In genomic region chr2L:3802818-3803456, dm6 we compare ENCODE assay signal across 1 fruit fly cellular context.
TF ChIP-seq lines count a peak whose summit lies in the region.

No protein-coding gene starts in this region.

TF ChIP-seq in whole organism, embryonic, 481 proteins besides CTCF, POLR2A, EP300 and RAD21 (continued from another document and continues in another):
- TF ChIP-seq CG10959 (GFP tag; IDR thresholded peaks at IDR 0.05; lab: Robert Waterston, UW): no peak
- TF ChIP-seq Sry-β (GFP tag; optimal IDR thresholded peaks at IDR 0.05; lab: Kevin White, UChicago): peak; percentile 95
- TF ChIP-seq CG10274 (GFP tag; optimal IDR thresholded peaks at IDR 0.05; lab: Kevin White, UChicago): no peak
- peak; percentile 29 for TF ChIP-seq CG4328 (GFP tag; optimal IDR thresholded peaks at IDR 0.05; lab: Kevin White, UChicago)
- TF ChIP-seq CG34376 (GFP tag; optimal IDR thresholded peaks at IDR 0.05; lab: Kevin White, UChicago): peak; percentile 53
- no peak for TF ChIP-seq NC2α (GFP tag; optimal IDR thresholded peaks at IDR 0.05; lab: Kevin White, UChicago)
- peak; percentile 43 for TF ChIP-seq PHDP (tag; optimal IDR thresholded peaks at IDR 0.05; lab: Kevin White, UChicago)
- TF ChIP-seq so (GFP tag; IDR thresholded peaks at IDR 0.05; lab: Robert Waterston, UW): peak; percentile 41; the same call in 1 of the 3 replicates
- TF ChIP-seq Bdp1 (GFP tag; optimal IDR thresholded peaks at IDR 0.05; lab: Kevin White, UChicago): peak; percentile 20
- TF ChIP-seq CG14014 (GFP tag; IDR thresholded peaks at IDR 0.05; lab: Robert Waterston, UW): peak; percentile 75
- TF ChIP-seq CG1603 (tag; optimal IDR thresholded peaks at IDR 0.05; lab: Kevin White, UChicago): no peak
- peak; percentile 39 for TF ChIP-seq Six4 (GFP tag; optimal IDR thresholded peaks at IDR 0.05; lab: Kevin White, UChicago)
- TF ChIP-seq slbo (GFP tag; IDR thresholded peaks at IDR 0.05; lab: Robert Waterston, UW): peak; percentile 77
- TF ChIP-seq Med (GFP tag; lab: Kevin White, UChicago): peak; percentile 92
- peak; percentile 62; the same call in 2 of the 3 replicates for TF ChIP-seq zfh1 (GFP tag; IDR thresholded peaks at IDR 0.05; lab: Robert Waterston, UW)
- TF ChIP-seq repo (GFP tag; optimal IDR thresholded peaks at IDR 0.05; lab: Kevin White, UChicago): no peak
- no peak for TF ChIP-seq stwl (tag; optimal IDR thresholded peaks at IDR 0.05; lab: Kevin White, UChicago)
- TF ChIP-seq CG13775 (GFP tag; optimal IDR thresholded peaks at IDR 0.05; lab: Kevin White, UChicago): peak; percentile 71
- TF ChIP-seq maf-S (GFP tag; optimal IDR thresholded peaks at IDR 0.05; lab: Kevin White, UChicago): no peak
- peak; percentile 46 for TF ChIP-seq jumu (GFP tag; optimal IDR thresholded peaks at IDR 0.05; lab: Kevin White, UChicago)
- peak; percentile 30 for TF ChIP-seq ATbp (GFP tag; optimal IDR thresholded peaks at IDR 0.05; lab: Kevin White, UChicago)
- TF ChIP-seq sna (GFP tag; IDR thresholded peaks at IDR 0.05; lab: Robert Waterston, UW; ENCODE audit: partially characterized antibody): no peak
- TF ChIP-seq chm (GFP tag; IDR thresholded peaks at IDR 0.05; lab: Robert Waterston, UW): peak; percentile 52; the same call in 1 of the 2 replicates
- no peak for TF ChIP-seq gsb-n (tag; optimal IDR thresholded peaks at IDR 0.05; lab: Kevin White, UChicago)
- no peak for TF ChIP-seq sc (optimal IDR thresholded peaks at IDR 0.05; lab: Kevin White, UChicago)
- no peak for TF ChIP-seq sc (GFP tag; optimal IDR thresholded peaks at IDR 0.05; lab: Kevin White, UChicago)
- no peak for TF ChIP-seq odd (GFP tag; optimal IDR thresholded peaks at IDR 0.05; lab: Kevin White, UChicago)
- TF ChIP-seq Rfx (GFP tag; IDR thresholded peaks at IDR 0.05; lab: Robert Waterston, UW): peak; percentile 83
- no peak for TF ChIP-seq CG8089 (GFP tag; optimal IDR thresholded peaks at IDR 0.05; lab: Kevin White, UChicago)
- TF ChIP-seq CG12659 (GFP tag; optimal IDR thresholded peaks at IDR 0.05; lab: Kevin White, UChicago): peak; percentile 61
- TF ChIP-seq crol (GFP tag; IDR thresholded peaks at IDR 0.05; lab: Robert Waterston, UW): no peak
- peak; percentile 76 for TF ChIP-seq Ptx1 (GFP tag; IDR thresholded peaks at IDR 0.05; lab: Robert Waterston, UW)
- TF ChIP-seq bigmax (GFP tag; optimal IDR thresholded peaks at IDR 0.05; lab: Kevin White, UChicago): no peak
- TF ChIP-seq dm (GFP tag; optimal IDR thresholded peaks at IDR 0.05; lab: Kevin White, UChicago): no peak
- peak; percentile 84 for TF ChIP-seq CG8924 (tag; optimal IDR thresholded peaks at IDR 0.05; lab: Kevin White, UChicago)
- no peak for TF ChIP-seq Side (GFP tag; optimal IDR thresholded peaks at IDR 0.05; lab: Kevin White, UChicago)
- no peak for TF ChIP-seq ac (GFP tag; optimal IDR thresholded peaks at IDR 0.05; lab: Kevin White, UChicago)
- 0 out of 2 replicates have a peak, but pooled peaks have one; percentile 19 for TF ChIP-seq Awh (GFP tag; IDR thresholded peaks at IDR 0.05; lab: Robert Waterston, UW)
- peak; percentile 67 for TF ChIP-seq CG12104 (GFP tag; optimal IDR thresholded peaks at IDR 0.05; lab: Kevin White, UChicago)
- TF ChIP-seq salm (tag; optimal IDR thresholded peaks at IDR 0.05; lab: Kevin White, UChicago): peak; percentile 71
- no peak for TF ChIP-seq Optix (GFP tag; IDR thresholded peaks at IDR 0.05; lab: Robert Waterston, UW)
- TF ChIP-seq aop (GFP tag; IDR thresholded peaks at IDR 0.05; lab: Robert Waterston, UW): no peak
- TF ChIP-seq klu (GFP tag; IDR thresholded peaks at IDR 0.05; lab: Robert Waterston, UW): peak; percentile 13; the same call in 1 of the 2 replicates
- peak; percentile 80 for TF ChIP-seq Fer3 (tag; optimal IDR thresholded peaks at IDR 0.05; lab: Kevin White, UChicago)
- peak; percentile 23 for TF ChIP-seq CHES-1-like (GFP tag; optimal IDR thresholded peaks at IDR 0.05; lab: Kevin White, UChicago)
- peak; percentile 56; the same call in 2 of the 3 replicates for TF ChIP-seq knrl (GFP tag; IDR thresholded peaks at IDR 0.05; lab: Robert Waterston, UW; ENCODE audit: partially characterized antibody)
- TF ChIP-seq pum (GFP tag; optimal IDR thresholded peaks at IDR 0.05; lab: Kevin White, UChicago): peak; percentile 25
- peak; percentile 44 for TF ChIP-seq Abd-B (GFP tag; optimal IDR thresholded peaks at IDR 0.05; lab: Kevin White, UChicago)
- TF ChIP-seq CG32532 (GFP tag; IDR thresholded peaks at IDR 0.05; lab: Robert Waterston, UW): peak; percentile 75; the same call in 1 of the 2 replicates
- peak; percentile 36; the same call in 1 of the 3 replicates for TF ChIP-seq B-H1 (GFP tag; IDR thresholded peaks at IDR 0.05; lab: Robert Waterston, UW)
- TF ChIP-seq gsb (GFP tag; IDR thresholded peaks at IDR 0.05; lab: Robert Waterston, UW): peak; percentile 43; the same call in 1 of the 2 replicates
- TF ChIP-seq ftz-f1 (GFP tag; optimal IDR thresholded peaks at IDR 0.05; lab: Kevin White, UChicago): no peak
- 0 out of 2 replicates have a peak, but pooled peaks have one; percentile 29 for TF ChIP-seq esg (GFP tag; conservative IDR thresholded peaks at IDR 0.05; lab: Robert Waterston, UW)
- TF ChIP-seq lilli (GFP tag; optimal IDR thresholded peaks at IDR 0.05; lab: Kevin White, UChicago): peak; percentile 79
- no peak for TF ChIP-seq pnt (GFP tag; optimal IDR thresholded peaks at IDR 0.05; lab: Kevin White, UChicago)
- TF ChIP-seq Sin3A (optimal IDR thresholded peaks at IDR 0.05; lab: Kevin White, UChicago): no peak
- peak; percentile 40; the same call in 1 of the 2 replicates for TF ChIP-seq wdn (GFP tag; IDR thresholded peaks at IDR 0.05; lab: Robert Waterston, UW)
- peak; percentile 37 for TF ChIP-seq CG13287 (GFP tag; IDR thresholded peaks at IDR 0.05; lab: Robert Waterston, UW; ENCODE audit: partially characterized antibody)
- no peak for TF ChIP-seq CG14965 (GFP tag; optimal IDR thresholded peaks at IDR 0.05; lab: Kevin White, UChicago; ENCODE audit: borderline replicate concordance)
- TF ChIP-seq CG3726 (GFP tag; IDR thresholded peaks at IDR 0.05; lab: Robert Waterston, UW): 0 out of 3 replicates have a peak, but pooled peaks have one; percentile 19
- TF ChIP-seq Elba2 (GFP tag; optimal IDR thresholded peaks at IDR 0.05; lab: Kevin White, UChicago): no peak
- peak; percentile 60 for TF ChIP-seq CG1233 (GFP tag; optimal IDR thresholded peaks at IDR 0.05; lab: Kevin White, UChicago)
- peak; percentile 52; the same call in 1 of the 3 replicates for TF ChIP-seq otp (GFP tag; IDR thresholded peaks at IDR 0.05; lab: Robert Waterston, UW)
- TF ChIP-seq rib (GFP tag; IDR thresholded peaks at IDR 0.05; lab: Robert Waterston, UW): no peak
- peak; percentile 45 for TF ChIP-seq CG31224 (GFP tag; IDR thresholded peaks at IDR 0.05; lab: Robert Waterston, UW)
- TF ChIP-seq ken (GFP tag; IDR thresholded peaks at IDR 0.05; lab: Robert Waterston, UW): peak; percentile 52; the same call in 2 of the 3 replicates
- no peak for TF ChIP-seq nerfin-2 (GFP tag; IDR thresholded peaks at IDR 0.05; lab: Robert Waterston, UW; ENCODE audit: partially characterized antibody)
- peak; percentile 61 to 72 for TF ChIP-seq bsh (GFP tag; optimal IDR thresholded peaks at IDR 0.05; lab: Kevin White, UChicago)
- peak; percentile 39; the same call in 1 of the 2 replicates for TF ChIP-seq MBD-R2 (GFP tag; IDR thresholded peaks at IDR 0.05; lab: Robert Waterston, UW)
- TF ChIP-seq CG12236 (GFP tag; optimal IDR thresholded peaks at IDR 0.05; lab: Kevin White, UChicago): no peak
- TF ChIP-seq dati (GFP tag; IDR thresholded peaks at IDR 0.05; lab: Robert Waterston, UW): 0 out of 2 replicates have a peak, but pooled peaks have one; percentile 43
- TF ChIP-seq CG2199 (GFP tag; IDR thresholded peaks at IDR 0.05; lab: Robert Waterston, UW): 0 out of 3 replicates have a peak, but pooled peaks have one; percentile 28
- peak; percentile 65 for TF ChIP-seq CG11085 (GFP tag; IDR thresholded peaks at IDR 0.05; lab: Robert Waterston, UW)
- peak; percentile 39 for TF ChIP-seq CG30431 (GFP tag; optimal IDR thresholded peaks at IDR 0.05; lab: Kevin White, UChicago)
- peak; percentile 28 for TF ChIP-seq CG7556 (GFP tag; optimal IDR thresholded peaks at IDR 0.05; lab: Kevin White, UChicago)
- TF ChIP-seq Hr39 (optimal IDR thresholded peaks at IDR 0.05; lab: Kevin White, UChicago): no peak
- peak; percentile 28; the same call in 1 of the 2 replicates for TF ChIP-seq Bgb (GFP tag; IDR thresholded peaks at IDR 0.05; lab: Robert Waterston, UW; ENCODE audit: partially characterized antibody)
- peak; percentile 75 for TF ChIP-seq Atf6 (GFP tag; IDR thresholded peaks at IDR 0.05; lab: Robert Waterston, UW)
- TF ChIP-seq tap (tag; optimal IDR thresholded peaks at IDR 0.05; lab: Kevin White, UChicago): peak; percentile 82
- TF ChIP-seq kni (GFP tag; optimal IDR thresholded peaks at IDR 0.05; lab: Kevin White, UChicago): peak; percentile 14
- TF ChIP-seq CG6272 (GFP tag; IDR thresholded peaks at IDR 0.05; lab: Robert Waterston, UW): peak; percentile 45; the same call in 1 of the 2 replicates
- peak; percentile 76; the same call in 2 of the 3 replicates for TF ChIP-seq dysf (GFP tag; IDR thresholded peaks at IDR 0.05; lab: Robert Waterston, UW)
- TF ChIP-seq caup (GFP tag; optimal IDR thresholded peaks at IDR 0.05; lab: Kevin White, UChicago; ENCODE audit: severe bottlenecking): no peak
- TF ChIP-seq Taf1 (GFP tag; IDR thresholded peaks at IDR 0.05; lab: Robert Waterston, UW): peak; percentile 52; the same call in 1 of the 2 replicates
- peak; percentile 63 for TF ChIP-seq CG4707 (GFP tag; optimal IDR thresholded peaks at IDR 0.05; lab: Kevin White, UChicago)
- no peak for TF ChIP-seq cad (GFP tag; optimal IDR thresholded peaks at IDR 0.05; lab: Kevin White, UChicago)
- peak; percentile 62 for TF ChIP-seq Hsf (GFP tag; optimal IDR thresholded peaks at IDR 0.05; lab: Kevin White, UChicago)
- TF ChIP-seq Fer2 (tag; optimal IDR thresholded peaks at IDR 0.05; lab: Kevin White, UChicago): peak; percentile 65
- TF ChIP-seq en (GFP tag; optimal IDR thresholded peaks at IDR 0.05; lab: Kevin White, UChicago): no peak
- peak; percentile 63 for TF ChIP-seq tin (GFP tag; optimal IDR thresholded peaks at IDR 0.05; lab: Kevin White, UChicago)
- no peak for TF ChIP-seq CG34224 (GFP tag; IDR thresholded peaks at IDR 0.05; lab: Robert Waterston, UW; ENCODE audit: partially characterized antibody)
- peak; percentile 48; the same call in 2 of the 3 replicates for TF ChIP-seq Aef1 (GFP tag; IDR thresholded peaks at IDR 0.05; lab: Robert Waterston, UW)
- TF ChIP-seq Chrac-16 (GFP tag; optimal IDR thresholded peaks at IDR 0.05; lab: Kevin White, UChicago): peak; percentile 30
- TF ChIP-seq CG4820 (GFP tag; optimal IDR thresholded peaks at IDR 0.05; lab: Kevin White, UChicago): peak; percentile 22
- peak; percentile 65 for TF ChIP-seq ranshi (GFP tag; IDR thresholded peaks at IDR 0.05; lab: Robert Waterston, UW)
- peak; percentile 61 for TF ChIP-seq CG9437 (GFP tag; optimal IDR thresholded peaks at IDR 0.05; lab: Kevin White, UChicago)
- peak; percentile 56 for TF ChIP-seq zfh2 (GFP tag; optimal IDR thresholded peaks at IDR 0.05; lab: Kevin White, UChicago)
- TF ChIP-seq Dek (tag; optimal IDR thresholded peaks at IDR 0.05; lab: Kevin White, UChicago): peak; percentile 86
- no peak for TF ChIP-seq ato (GFP tag; IDR thresholded peaks at IDR 0.05; lab: Robert Waterston, UW; ENCODE audit: partially characterized antibody)
- TF ChIP-seq shn (GFP tag; optimal IDR thresholded peaks at IDR 0.05; lab: Kevin White, UChicago): peak; percentile 34
- TF ChIP-seq sob (GFP tag; IDR thresholded peaks at IDR 0.05; lab: Robert Waterston, UW): peak; percentile 66; the same call in 1 of the 2 replicates
- TF ChIP-seq Dp (GFP tag; optimal IDR thresholded peaks at IDR 0.05; lab: Kevin White, UChicago): peak; percentile 54
- 0 out of 2 replicates have a peak, but pooled peaks have one; percentile 13 for TF ChIP-seq unc-4 (GFP tag; IDR thresholded peaks at IDR 0.05; lab: Robert Waterston, UW; ENCODE audit: partially characterized antibody)
- TF ChIP-seq lmd (GFP tag; IDR thresholded peaks at IDR 0.05; lab: Robert Waterston, UW): peak; percentile 72
- TF ChIP-seq CG15011 (GFP tag; optimal IDR thresholded peaks at IDR 0.05; lab: Kevin White, UChicago): peak; percentile 11
- TF ChIP-seq CG6689 (GFP tag; IDR thresholded peaks at IDR 0.05; lab: Robert Waterston, UW): peak; percentile 66
- peak; percentile 87 for TF ChIP-seq exex (tag; optimal IDR thresholded peaks at IDR 0.05; lab: Kevin White, UChicago)
- no peak for TF ChIP-seq nerfin-1 (tag; optimal IDR thresholded peaks at IDR 0.05; lab: Kevin White, UChicago)
- peak; percentile 38 for TF ChIP-seq CG10654 (GFP tag; optimal IDR thresholded peaks at IDR 0.05; lab: Kevin White, UChicago)
- TF ChIP-seq CG34422 (GFP tag; IDR thresholded peaks at IDR 0.05; lab: Robert Waterston, UW): 0 out of 3 replicates have a peak, but pooled peaks have one; percentile 43
- TF ChIP-seq dmrt99B (tag; optimal IDR thresholded peaks at IDR 0.05; lab: Kevin White, UChicago): no peak
- peak; percentile 61 for TF ChIP-seq CG11247 (GFP tag; IDR thresholded peaks at IDR 0.05; lab: Robert Waterston, UW)
- peak; percentile 83 for TF ChIP-seq CG9932 (GFP tag; IDR thresholded peaks at IDR 0.05; lab: Robert Waterston, UW)
- peak; percentile 39 for TF ChIP-seq slp2 (GFP tag; optimal IDR thresholded peaks at IDR 0.05; lab: Kevin White, UChicago)
- peak; percentile 58 for TF ChIP-seq CG2116 (GFP tag; optimal IDR thresholded peaks at IDR 0.05; lab: Kevin White, UChicago)
- peak in 1 of 2 experiments; percentile 20 for TF ChIP-seq crp (GFP tag; optimal IDR thresholded peaks at IDR 0.05; lab: Kevin White, UChicago)
- TF ChIP-seq CG17359 (tag; optimal IDR thresholded peaks at IDR 0.05; lab: Kevin White, UChicago): peak; percentile 80
- TF ChIP-seq Rx (GFP tag; IDR thresholded peaks at IDR 0.05; lab: Robert Waterston, UW): no peak
- peak; percentile 80 for TF ChIP-seq grau (tag; optimal IDR thresholded peaks at IDR 0.05; lab: Kevin White, UChicago)
- peak; percentile 73 for TF ChIP-seq CG17829 (tag; optimal IDR thresholded peaks at IDR 0.05; lab: Kevin White, UChicago)
- TF ChIP-seq CG18619 (GFP tag; optimal IDR thresholded peaks at IDR 0.05; lab: Kevin White, UChicago): peak; percentile 54
- TF ChIP-seq ara (GFP tag; IDR thresholded peaks at IDR 0.05; lab: Robert Waterston, UW): peak; percentile 60
- TF ChIP-seq HmgD (GFP tag; optimal IDR thresholded peaks at IDR 0.05; lab: Kevin White, UChicago): no peak
- TF ChIP-seq scrt (GFP tag; optimal IDR thresholded peaks at IDR 0.05; lab: Kevin White, UChicago): no peak
- peak; percentile 53 for TF ChIP-seq Usf (GFP tag; optimal IDR thresholded peaks at IDR 0.05; lab: Kevin White, UChicago)
- TF ChIP-seq CG13424 (tag; optimal IDR thresholded peaks at IDR 0.05; lab: Kevin White, UChicago): peak; percentile 77
- peak in 1 of 2 experiments; percentile 30 for TF ChIP-seq chif (GFP tag; optimal IDR thresholded peaks at IDR 0.05; lab: Kevin White, UChicago)
